Fruit fly (Drosophila melanogaster): Measurements from ENCODE around the gene Ir64a.

- TF ChIP-seq kay (GFP tag; ENCODE audit: borderline replicate concordance) (no peak), CG1620 (GFP tag; optimal IDR thresholded peaks at IDR 0.05) (no peak), toe (GFP tag; optimal IDR thresholded peaks at IDR 0.05) (no peak), CG7101 (tag; optimal IDR thresholded peaks at IDR 0.05) (no peak), CG7045 (GFP tag; optimal IDR thresholded peaks at IDR 0.05) (no peak)
These were observed at the start of gene Ir64a for dm6 chr3L:5382721-5383120.
